Worm (Caenorhabditis elegans): ENCODE data around the gene C25F6.6.
A peak's percentile ranks its signal among the peaks of the same experiment; 100 is the strongest.

The C25F6.6 gene

ce11 chrX:5450773-5451447 lies at the start of gene C25F6.6:
TSS of gene C25F6.6 (minus strand) at chrX:5450823.
- no peak for TF ChIP-seq drap-1 (GFP tag; optimal IDR thresholded peaks at IDR 0.05)
- no peak for TF ChIP-seq zip-8 (tag; optimal IDR thresholded peaks at IDR 0.05)
- no peak for TF ChIP-seq nhr-2 (tag; optimal IDR thresholded peaks at IDR 0.05)
- no peak for TF ChIP-seq unc-39 (tag; optimal IDR thresholded peaks at IDR 0.05)
- TF ChIP-seq nhr-28 (tag; optimal IDR thresholded peaks at IDR 0.05): no peak
- TF ChIP-seq lin-32 (GFP tag; optimal IDR thresholded peaks at IDR 0.05): no peak
- no peak for TF ChIP-seq ceh-39 (tag; optimal IDR thresholded peaks at IDR 0.05)
- no peak for TF ChIP-seq ham-2 (GFP tag; optimal IDR thresholded peaks at IDR 0.05)
- no peak for TF ChIP-seq mep-1 (tag; optimal IDR thresholded peaks at IDR 0.05)

DNA sequence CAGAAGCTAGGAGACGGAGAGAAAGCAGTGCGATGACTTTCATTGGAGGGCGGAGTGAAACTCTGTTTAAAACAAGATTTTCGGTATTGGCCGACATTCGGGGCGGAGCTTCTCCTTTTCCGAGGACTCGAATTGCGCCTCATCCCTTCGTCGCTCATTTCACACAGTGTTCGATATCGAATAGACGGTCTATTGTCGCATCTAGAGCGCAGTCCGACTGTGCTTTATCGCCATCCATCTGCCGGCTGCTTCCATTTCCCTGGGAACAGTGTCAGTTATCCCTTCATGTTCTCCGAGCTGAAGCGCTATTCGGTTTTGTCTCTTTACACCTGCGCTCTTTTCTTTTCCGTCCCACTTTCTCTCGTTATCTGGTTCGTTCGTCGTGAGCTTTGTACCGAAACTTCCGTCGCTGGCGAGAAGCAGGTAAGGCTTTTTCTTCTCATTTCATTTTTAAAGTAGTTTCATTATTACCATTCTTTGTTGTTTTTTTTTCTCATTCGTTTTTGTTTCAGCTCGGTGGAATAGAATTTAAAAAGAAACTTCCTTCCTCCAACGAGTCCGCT lies 42.3 kb upstream of the C25F6.6 start, which contains the start of the genes bus-8A and bus-8B:
TSS of gene bus-8A (plus strand) at position 96 of the 563 bp plus-strand sequence.
TSS of gene bus-8B (plus strand) at position 513 of the 563 bp plus-strand sequence.
- TF ChIP-seq drap-1 (GFP tag; optimal IDR thresholded peaks at IDR 0.05): no peak

DNA sequence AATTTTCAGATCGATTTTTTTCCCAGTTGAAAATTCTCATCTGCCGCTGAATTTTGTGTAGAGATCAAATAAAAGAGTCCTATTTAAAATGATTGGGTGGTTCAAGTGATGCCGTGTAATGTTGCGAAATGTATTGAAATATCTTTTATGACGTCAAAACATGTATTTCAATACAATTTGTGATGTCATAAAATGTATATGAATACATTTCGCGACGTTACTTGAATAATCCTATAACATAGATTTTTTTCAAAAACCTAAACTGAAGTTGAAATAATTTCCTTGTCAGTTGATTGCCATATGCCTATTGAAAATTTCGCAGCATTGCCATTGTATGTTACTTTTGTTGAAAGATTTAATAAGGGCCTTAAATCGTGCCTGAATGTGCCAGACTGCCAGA lies 38.9 kb upstream of the C25F6.6 start, which contains the start of gene F55D1.1:
TSS of gene F55D1.1 (plus strand) at position 301 of the 400 bp plus-strand sequence.
- TF ChIP-seq ceh-83 (GFP tag; optimal IDR thresholded peaks at IDR 0.05): no peak
- no peak for TF ChIP-seq sptf-1 (tag; optimal IDR thresholded peaks at IDR 0.05)
- no peak for TF ChIP-seq ztf-11 (tag; optimal IDR thresholded peaks at IDR 0.05)
- no peak for TF ChIP-seq unc-39 (tag; optimal IDR thresholded peaks at IDR 0.05)
- no peak for TF ChIP-seq unc-120 (tag; optimal IDR thresholded peaks at IDR 0.05; ENCODE audit: poor library complexity, severe bottlenecking)
- no peak for TF ChIP-seq zip-8 (tag; optimal IDR thresholded peaks at IDR 0.05)

ce11 chrX:5488867-5489266 lies 38.2 kb upstream of the C25F6.6 start:
- TF ChIP-seq blmp-1 (tag; optimal IDR thresholded peaks at IDR 0.05) (peak; percentile 60), lin-13 (tag; optimal IDR thresholded peaks at IDR 0.05) (no peak), snpc-4 (tag; optimal IDR thresholded peaks at IDR 0.05) (no peak), elt-1 (tag; optimal IDR thresholded peaks at IDR 0.05; ENCODE audit: borderline replicate concordance, insufficient read depth) (peak; percentile 31), ces-1 (GFP tag; optimal IDR thresholded peaks at IDR 0.05) (no peak), lin-32 (GFP tag; optimal IDR thresholded peaks at IDR 0.05) (no peak), unc-62 (GFP tag; optimal IDR thresholded peaks at IDR 0.05) (no peak), flh-1 (GFP tag; optimal IDR thresholded peaks at IDR 0.05) (no peak)

DNA sequence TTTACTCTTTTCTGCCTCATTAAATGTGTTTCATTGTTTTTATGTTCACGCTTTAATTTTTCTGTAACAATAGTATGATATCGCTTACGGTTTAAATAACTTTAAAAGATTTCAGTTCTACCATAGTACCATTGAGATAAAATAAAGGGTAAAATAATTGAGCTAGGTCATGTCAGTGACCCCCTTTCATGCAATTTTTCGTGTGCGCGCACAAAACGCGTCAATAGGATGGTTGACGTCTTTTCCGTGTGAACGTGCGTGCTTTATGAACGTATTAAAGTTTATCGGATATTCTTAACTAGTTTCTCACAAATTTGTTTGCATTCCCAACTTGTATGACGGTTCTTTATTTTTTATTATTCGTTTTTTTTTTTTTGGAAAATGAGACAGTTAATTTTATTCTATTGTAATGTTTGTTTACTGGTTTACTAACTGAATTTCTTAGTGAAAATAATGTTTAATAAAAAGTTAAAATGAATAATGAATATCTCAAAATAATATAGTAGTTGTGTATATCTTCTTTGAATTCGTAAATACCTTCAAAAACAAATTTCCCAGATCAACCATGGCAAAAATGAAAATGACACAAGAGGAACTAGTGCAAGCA lies 35.4 kb upstream of the C25F6.6 start, which contains the start of gene C25F6.1:
TSS of gene C25F6.1 (plus strand) at position 557 of the 607 bp plus-strand sequence.
- TF ChIP-seq ces-1 (GFP tag; optimal IDR thresholded peaks at IDR 0.05) (peak; percentile 21), bed-3 (GFP tag; optimal IDR thresholded peaks at IDR 0.05) (no peak)

DNA sequence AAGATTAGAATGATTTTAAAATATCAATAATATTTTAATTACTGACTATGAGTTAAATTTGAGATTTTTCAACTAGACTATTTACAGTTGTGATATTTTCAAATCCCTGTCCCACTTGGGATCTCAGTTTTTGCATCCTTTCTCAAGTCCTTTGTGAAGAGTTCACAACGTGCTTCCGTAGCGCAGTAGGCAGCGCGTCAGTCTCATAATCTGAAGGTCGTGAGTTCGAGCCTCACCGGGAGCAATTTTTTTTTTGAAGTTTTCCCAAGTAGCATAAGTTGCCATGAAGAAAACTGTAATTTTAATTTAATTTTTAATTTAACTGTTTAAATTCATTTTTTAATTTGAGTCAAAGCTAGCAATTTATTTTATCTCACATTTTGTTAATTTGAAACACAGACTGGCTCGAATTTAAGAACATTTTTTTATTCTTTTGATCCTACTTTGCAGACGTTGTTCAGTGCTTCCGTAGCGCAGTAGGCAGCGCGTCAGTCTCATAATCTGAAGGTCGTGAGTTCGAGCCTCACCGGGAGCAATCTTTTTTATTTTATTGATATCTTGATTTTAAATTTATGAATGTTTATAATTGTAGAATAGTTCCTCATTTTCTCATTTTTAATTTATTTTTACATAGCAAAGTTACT lies 34.8 kb upstream of the C25F6.6 start:
- TF ChIP-seq ceh-83 (GFP tag; optimal IDR thresholded peaks at IDR 0.05): peak; percentile 54
- TF ChIP-seq tbx-8 (GFP tag; optimal IDR thresholded peaks at IDR 0.05): no peak

ce11 chrX:5479876-5480580 lies 29.4 kb upstream of the C25F6.6 start:
- TF ChIP-seq nhr-76 (tag; optimal IDR thresholded peaks at IDR 0.05): no peak
- TF ChIP-seq pha-4 (tag; optimal IDR thresholded peaks at IDR 0.05): peak; percentile 29
- peak; percentile 7 for TF ChIP-seq nhr-237 (tag; optimal IDR thresholded peaks at IDR 0.05)
- TF ChIP-seq ztf-11 (tag; optimal IDR thresholded peaks at IDR 0.05): peak; percentile 3
- peak; percentile 7 for TF ChIP-seq nhr-2 (tag; optimal IDR thresholded peaks at IDR 0.05)
- peak; percentile 11 for TF ChIP-seq mep-1 (tag; optimal IDR thresholded peaks at IDR 0.05)
- no peak for TF ChIP-seq M03D4.4 (tag; optimal IDR thresholded peaks at IDR 0.05)
- TF ChIP-seq ham-2 (GFP tag; optimal IDR thresholded peaks at IDR 0.05): peak; percentile 1
- no peak for TF ChIP-seq sptf-1 (tag; optimal IDR thresholded peaks at IDR 0.05)
- peak; percentile 72 for TF ChIP-seq blmp-1 (tag; optimal IDR thresholded peaks at IDR 0.05)
- TF ChIP-seq mls-2 (tag; optimal IDR thresholded peaks at IDR 0.05): peak; percentile 33
- TF ChIP-seq tbx-8 (GFP tag; optimal IDR thresholded peaks at IDR 0.05): no peak

Measured in whole organism, mixed stage, embryonic.